Fruit fly (Drosophila melanogaster) whole organism, embryonic: ENCODE data around the gene Ufd4.
A peak's percentile ranks its signal among the peaks of the same experiment; 100 is the strongest.

ENCODE experiments used
- Bgb ChIP-seq: fragments of 200-800 bp; sonication (Bioruptor generic); IDR thresholded peaks from 2 replicates; pipeline ENCODE4 v1.3.6; 2022; ENCODE audit warnings: missing biosample characterization, missing genetic modification characterization; ENCODE audit not compliant: partially characterized antibody
- CG10147 ChIP-seq: fragments of 200-800 bp; sonication (Bioruptor generic); optimal IDR thresholded peaks from 2 replicates; lab custom pipeline; 2019; ENCODE audit warnings: missing biosample characterization, mild to moderate bottlenecking, missing genetic modification characterization, moderate library complexity
- CG10267 ChIP-seq: fragments of 200-800 bp; sonication (Bioruptor generic); optimal IDR thresholded peaks from 2 replicates; lab custom pipeline; 2018; ENCODE audit warnings: missing biosample characterization, mild to moderate bottlenecking, missing genetic modification characterization, moderate library complexity
- CG10366 ChIP-seq: fragments of 200-800 bp; sonication (Bioruptor generic); IDR thresholded peaks from 2 replicates; pipeline ENCODE4 v1.3.6; 2022; ENCODE audit warnings: missing biosample characterization, missing genetic modification characterization
- CG11247 ChIP-seq: fragments of 200-800 bp; sonication (Bioruptor generic); IDR thresholded peaks from 2 replicates; pipeline ENCODE4 v1.3.6; 2022; ENCODE audit warnings: missing biosample characterization, missing genetic modification characterization
- CG11456 ChIP-seq: fragments of 200-800 bp; sonication (Bioruptor generic); IDR thresholded peaks from 3 replicates; pipeline ENCODE4 v1.3.6; 2022; ENCODE audit warnings: missing biosample characterization, missing genetic modification characterization
- CG12219 ChIP-seq: fragments of 200-800 bp; sonication (Bioruptor generic); optimal IDR thresholded peaks from 3 replicates; lab custom pipeline; 2018; ENCODE audit warnings: missing biosample characterization, mild to moderate bottlenecking, missing genetic modification characterization
- CG13296 ChIP-seq: fragments of 200-800 bp; sonication (Bioruptor generic); optimal IDR thresholded peaks from 3 replicates; lab custom pipeline; 2018; ENCODE audit warnings: missing biosample characterization, mild to moderate bottlenecking, missing genetic modification characterization
- CG1603 ChIP-seq: fragments of 200-800 bp; sonication (Bioruptor generic); optimal IDR thresholded peaks from 2 replicates; lab custom pipeline; 2019; ENCODE audit warnings: missing biosample characterization, mild to moderate bottlenecking, missing genetic modification characterization, moderate library complexity
- CG1647 ChIP-seq: fragments of 200-800 bp; sonication (Bioruptor generic); optimal IDR thresholded peaks from 3 replicates; lab custom pipeline; 2016; ENCODE audit warnings: missing biosample characterization, missing genetic modification characterization
- CG16815 ChIP-seq: fragments of 200-800 bp; sonication (Bioruptor generic); optimal IDR thresholded peaks from 3 replicates; lab custom pipeline; 2017; ENCODE audit warnings: missing biosample characterization, mild to moderate bottlenecking, missing genetic modification characterization
- CG17186 ChIP-seq: fragments of 200-800 bp; sonication (Bioruptor generic); optimal IDR thresholded peaks from 3 replicates; lab custom pipeline; 2017; ENCODE audit warnings: missing biosample characterization, missing genetic modification reagents, missing genetic modification characterization
- CG17328 ChIP-seq: fragments of 200-800 bp; sonication (Bioruptor generic); IDR thresholded peaks from 2 replicates; pipeline ENCODE4 v1.3.6; 2022; ENCODE audit warnings: missing biosample characterization, missing genetic modification characterization
- CG1792 ChIP-seq: fragments of 200-800 bp; sonication (Bioruptor generic); optimal IDR thresholded peaks from 2 replicates; lab custom pipeline; 2016; ENCODE audit warnings: missing biosample characterization, missing genetic modification characterization
- CG2678 ChIP-seq: fragments of 200-800 bp; sonication (Bioruptor generic); optimal IDR thresholded peaks from 3 replicates; lab custom pipeline; 2019; ENCODE audit warnings: missing biosample characterization, mild to moderate bottlenecking, missing genetic modification characterization, moderate library complexity
- CG2875 ChIP-seq: fragments of 200-800 bp; sonication (Bioruptor generic); optimal IDR thresholded peaks from 2 replicates; lab custom pipeline; 2017; ENCODE audit warnings: missing biosample characterization, mild to moderate bottlenecking, missing genetic modification characterization, missing genetic modification reagents
- CG32532 ChIP-seq: fragments of 200-800 bp; sonication (Bioruptor generic); IDR thresholded peaks from 2 replicates; pipeline ENCODE4 v1.3.6; 2022; ENCODE audit warnings: missing biosample characterization, missing genetic modification characterization
- CG3726 ChIP-seq: fragments of 200-800 bp; sonication (Bioruptor generic); IDR thresholded peaks from 3 replicates; pipeline ENCODE4, ENCODE4 v1.3.6; 2022; ENCODE audit warnings: missing biosample characterization, missing genetic modification characterization
- CG42726 ChIP-seq: fragments of 200-800 bp; sonication (Bioruptor generic); IDR thresholded peaks from 2 replicates; pipeline ENCODE4 v1.3.6; 2022; ENCODE audit warnings: missing biosample characterization, missing genetic modification characterization; ENCODE audit not compliant: partially characterized antibody
- CG4282 ChIP-seq: fragments of 200-800 bp; sonication (Bioruptor generic); optimal IDR thresholded peaks from 2 replicates; lab custom pipeline; 2016; ENCODE audit warnings: missing biosample characterization, missing genetic modification characterization
- CG7372 ChIP-seq: fragments of 200-800 bp; sonication (Bioruptor generic); IDR thresholded peaks from 2 replicates; pipeline ENCODE4 v1.3.6; 2022; ENCODE audit warnings: missing biosample characterization, missing genetic modification characterization
- CG8359 ChIP-seq: fragments of 200-800 bp; sonication (Bioruptor generic); optimal IDR thresholded peaks from 2 replicates; lab custom pipeline; 2017; ENCODE audit warnings: missing biosample characterization, mild to moderate bottlenecking, missing genetic modification characterization, borderline replicate concordance
- D19A ChIP-seq: fragments of 200-800 bp; optimal IDR thresholded peaks from 3 replicates; lab custom pipeline; 2019; ENCODE audit warnings: missing biosample characterization, mild to moderate bottlenecking, missing genetic modification characterization, moderate library complexity
- HmgZ ChIP-seq: fragments of 200-800 bp; sonication (Bioruptor generic); optimal IDR thresholded peaks from 2 replicates; lab custom pipeline; 2018; ENCODE audit warnings: missing biosample characterization, mild to moderate bottlenecking, missing genetic modification characterization
- Hr3 ChIP-seq: fragments of 200-800 bp; sonication (Bioruptor generic); optimal IDR thresholded peaks from 3 replicates; lab custom pipeline; 2016; ENCODE audit warnings: missing biosample characterization, missing genetic modification characterization
- Hr78 ChIP-seq, 2 experiments: fragments of 200-800 bp in 1 of 2; fragments of >200 bp in 1 of 2; sonication (Bioruptor generic) in 1 of 2; optimal IDR thresholded peaks; 2 replicates each; lab custom pipeline; 2017 to 2019; ENCODE audit warnings: missing biosample characterization in 2 of 2, missing genetic modification characterization in 2 of 2, mild to moderate bottlenecking in 1 of 2, moderate library complexity in 1 of 2
- Jarid2 ChIP-seq: fragments of 200-800 bp; sonication (Bioruptor generic); optimal IDR thresholded peaks from 3 replicates; lab custom pipeline; 2017; ENCODE audit warnings: mild to moderate bottlenecking, missing biosample characterization, missing genetic modification reagents, missing genetic modification characterization
- Lhr ChIP-seq: fragments of 200-800 bp; sonication (Bioruptor generic); optimal IDR thresholded peaks from 3 replicates; lab custom pipeline; 2017; ENCODE audit warnings: mild to moderate bottlenecking, missing biosample characterization, missing genetic modification reagents, missing genetic modification characterization
- Med ChIP-seq: fragments of 200-800 bp; sonication (Bioruptor generic); peaks from one replicate; lab custom pipeline; 2016; ENCODE audit warnings: missing biosample characterization, missing genetic modification characterization, mild to moderate bottlenecking, inconsistent platforms, moderate library complexity
- NC2α ChIP-seq: fragments of 200-800 bp; sonication (Bioruptor generic); optimal IDR thresholded peaks from 2 replicates; lab custom pipeline; 2016; ENCODE audit warnings: missing biosample characterization, missing genetic modification characterization
- Neu2 ChIP-seq: fragments of 200-800 bp; sonication (Bioruptor generic); optimal IDR thresholded peaks from 3 replicates; lab custom pipeline; 2016; ENCODE audit warnings: missing biosample characterization, missing genetic modification characterization, borderline replicate concordance
- Opbp ChIP-seq: fragments of 200-800 bp; sonication (Bioruptor generic); IDR thresholded peaks from 3 replicates; pipeline ENCODE4 v1.3.6; 2022; ENCODE audit warnings: missing biosample characterization, missing genetic modification characterization; ENCODE audit not compliant: partially characterized antibody
- Ravus ChIP-seq: fragments of 200-800 bp; sonication (Bioruptor generic); IDR thresholded peaks from 2 replicates; pipeline ENCODE4 v1.3.6; 2022; ENCODE audit warnings: missing biosample characterization, missing genetic modification characterization
- ase ChIP-seq: fragments of 200-800 bp; sonication (Bioruptor generic); IDR thresholded peaks from 3 replicates; pipeline ENCODE4 v1.3.6; 2022; ENCODE audit warnings: missing biosample characterization, missing genetic modification characterization
- ash1 ChIP-seq: fragments of 200-800 bp; sonication (Bioruptor generic); optimal IDR thresholded peaks from 2 replicates; lab custom pipeline; 2018; ENCODE audit warnings: missing biosample characterization, mild to moderate bottlenecking, missing genetic modification characterization
- bbx ChIP-seq: fragments of 200-800 bp; sonication (Bioruptor generic); IDR thresholded peaks from 2 replicates; pipeline ENCODE4 v1.3.6; 2022; ENCODE audit warnings: missing biosample characterization, missing genetic modification characterization; ENCODE audit not compliant: partially characterized antibody
- bowl ChIP-seq: fragments of 200-800 bp; sonication (Bioruptor generic); IDR thresholded peaks from 2 replicates; pipeline ENCODE4 v1.3.6; 2022; ENCODE audit warnings: missing biosample characterization, missing genetic modification characterization
- caup ChIP-seq: fragments of 200-800 bp; sonication (Bioruptor generic); optimal IDR thresholded peaks from 3 replicates; lab custom pipeline; 2017; ENCODE audit warnings: missing biosample characterization, mild to moderate bottlenecking, missing genetic modification characterization, moderate library complexity; ENCODE audit not compliant: severe bottlenecking
- cg ChIP-seq: fragments of 200-800 bp; sonication (Bioruptor generic); optimal IDR thresholded peaks from 3 replicates; lab custom pipeline; 2019; ENCODE audit warnings: missing biosample characterization, mild to moderate bottlenecking, missing genetic modification characterization, moderate library complexity
- ci ChIP-seq: fragments of 200-800 bp; sonication (Bioruptor generic); IDR thresholded peaks from 3 replicates; pipeline ENCODE4 v1.3.6; 2022; ENCODE audit warnings: missing biosample characterization, missing genetic modification characterization
- disco-r ChIP-seq: fragments of 200-800 bp; sonication (Bioruptor generic); optimal IDR thresholded peaks from 2 replicates; lab custom pipeline; 2016; ENCODE audit warnings: missing biosample characterization, missing genetic modification characterization
- gt ChIP-seq: fragments of 200-800 bp; sonication (Bioruptor generic); IDR thresholded peaks from 2 replicates; pipeline ENCODE4 v1.3.6; 2022; ENCODE audit warnings: missing biosample characterization, missing genetic modification characterization
- hkb ChIP-seq, 2 experiments: fragments of 200-800 bp in 1 of 2; fragments of >200 bp in 1 of 2; sonication (Bioruptor generic) in 1 of 2; IDR thresholded peaks in 1 of 2; optimal IDR thresholded peaks in 1 of 2; 2 replicates each; pipeline versions ENCODE4 v1.3.6 to Lab custom; 2017 to 2022; ENCODE audit warnings: missing biosample characterization in 1 of 2, missing genetic modification characterization in 1 of 2
- lbe ChIP-seq: fragments of 200-800 bp; sonication (Bioruptor generic); optimal IDR thresholded peaks from 2 replicates; lab custom pipeline; 2016; ENCODE audit warnings: missing biosample characterization, mild to moderate bottlenecking, missing genetic modification characterization
- org-1 ChIP-seq: fragments of 200-800 bp; sonication (Bioruptor generic); optimal IDR thresholded peaks from 2 replicates; lab custom pipeline; 2017; ENCODE audit warnings: missing biosample characterization, missing genetic modification characterization
- shn ChIP-seq: fragments of 200-800 bp; sonication (Bioruptor generic); optimal IDR thresholded peaks from 3 replicates; lab custom pipeline; 2016; ENCODE audit warnings: missing biosample characterization, missing genetic modification characterization
- ssp ChIP-seq: fragments of 200-800 bp; sonication (Bioruptor generic); IDR thresholded peaks from 2 replicates; pipeline ENCODE4 v1.3.6; 2022; ENCODE audit warnings: missing biosample characterization, missing genetic modification characterization
- stc ChIP-seq: fragments of 200-800 bp; sonication (Bioruptor generic); IDR thresholded peaks from 2 replicates; pipeline ENCODE4 v1.3.6; 2022; ENCODE audit warnings: missing biosample characterization, missing genetic modification characterization
- stwl ChIP-seq: fragments of 200-800 bp; sonication (Bioruptor generic); optimal IDR thresholded peaks from 3 replicates; lab custom pipeline; 2018; ENCODE audit warnings: missing biosample characterization, mild to moderate bottlenecking, missing genetic modification characterization, moderate library complexity
- unpg ChIP-seq: fragments of 200-800 bp; sonication (Bioruptor generic); optimal IDR thresholded peaks from 3 replicates; lab custom pipeline; 2018; ENCODE audit warnings: missing biosample characterization, mild to moderate bottlenecking, missing genetic modification characterization, moderate library complexity

Gene Ufd4

DNA sequence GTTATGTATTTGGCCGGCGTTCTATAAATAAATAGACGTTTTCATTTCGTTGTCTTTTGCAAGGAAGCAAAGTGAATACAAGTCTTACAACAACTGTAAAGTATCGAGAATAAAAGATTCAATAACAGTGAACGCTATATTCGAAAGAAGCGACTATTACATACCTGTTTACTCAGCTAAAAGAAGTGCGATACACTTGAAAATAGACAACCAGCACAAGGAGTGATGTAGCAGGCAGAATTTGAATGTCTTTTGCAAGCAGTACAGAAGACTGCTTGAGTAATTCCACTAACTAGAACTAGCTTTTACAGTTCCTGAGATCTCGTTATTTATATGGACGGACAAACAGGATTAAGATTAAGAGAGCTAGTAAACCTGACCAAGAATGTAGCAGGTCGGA is 6.1 kb upstream of the Ufd4 start:
- TF ChIP-seq CG10147 (GFP tag; lab: Kevin White, UChicago) (no peak), ssp (GFP tag; lab: Robert Waterston, UW) (no peak), CG12219 (no peak), Neu2 (GFP tag; lab: Kevin White, UChicago) (no peak), Ravus (no peak), CG17186 (GFP tag; lab: Kevin White, UChicago) (no peak), CG1647 (no peak), shn (no peak), Bgb (peak; percentile 73), D19A (peak; percentile 53), stwl (tag; lab: Kevin White, UChicago) (peak; percentile 92), CG17328 (GFP tag; lab: Robert Waterston, UW) (no peak), CG1792 (GFP tag; lab: Kevin White, UChicago) (no peak), lbe (GFP tag; lab: Kevin White, UChicago) (no peak), CG4282 (no peak), CG7372 (no peak), Opbp (peak; percentile 90; the same call in 2 of the 3 replicates), ash1 (no peak), caup (GFP tag; lab: Kevin White, UChicago) (peak; percentile 10), CG11456 (GFP tag; lab: Robert Waterston, UW) (no peak), disco-r (GFP tag; lab: Kevin White, UChicago) (no peak), CG2678 (tag; lab: Kevin White, UChicago) (no peak), gt (no peak), CG32532 (GFP tag; lab: Robert Waterston, UW) (no peak), CG10267 (tag; lab: Kevin White, UChicago) (no peak), Hr78 (GFP tag; optimal IDR thresholded peaks at IDR 0.05; lab: Kevin White, UChicago) (no peak), cg (no peak), bowl (no peak), hkb (optimal IDR thresholded peaks at IDR 0.05; lab: Kevin White, UChicago) (no peak), hkb (GFP tag; IDR thresholded peaks at IDR 0.05; lab: Robert Waterston, UW) (no peak), CG42726 (no peak), Lhr (GFP tag; lab: Kevin White, UChicago) (peak; percentile 58), CG13296 (GFP tag; lab: Kevin White, UChicago) (no peak), org-1 (GFP tag; lab: Kevin White, UChicago) (no peak), CG11247 (GFP tag; lab: Robert Waterston, UW) (no peak), CG1603 (tag; lab: Kevin White, UChicago) (peak; percentile 65), CG3726 (GFP tag; lab: Robert Waterston, UW) (no peak), NC2α (GFP tag; lab: Kevin White, UChicago) (no peak), unpg (no peak), stc (GFP tag; lab: Robert Waterston, UW) (no peak), Hr3 (GFP tag; lab: Kevin White, UChicago) (no peak), Jarid2 (GFP tag; lab: Kevin White, UChicago) (no peak), bbx (GFP tag; lab: Robert Waterston, UW) (peak; percentile 54), Med (peak; percentile 81), CG16815 (no peak), CG10366 (GFP tag; lab: Robert Waterston, UW) (no peak), ci (no peak), CG2875 (GFP tag; lab: Kevin White, UChicago) (no peak), HmgZ (tag; lab: Kevin White, UChicago) (peak; percentile 67), CG8359 (no peak), ase (no peak)
